Worm (Caenorhabditis elegans) whole organism, midembryonic: ENCODE results near the gene M02D8.6.

Experiments
- cog-1 ChIP-seq: sonication (generic microtip); optimal IDR thresholded peaks from 2 replicates; lab custom pipeline; 2016; ENCODE audit warnings: missing genetic modification characterization, missing compliant biosample characterization
- flt-1 ChIP-seq: fragments of 200-800 bp; sonication (Bioruptor generic); IDR thresholded peaks from 2 replicates; pipeline ENCODE4 v1.3.6; 2022; ENCODE audit warnings: missing genetic modification characterization, missing compliant biosample characterization
- klf-2 ChIP-seq: fragments of 200-800 bp; sonication (Bioruptor generic); conservative IDR thresholded peaks from 2 replicates; pipeline ENCODE4 v1.3.6; 2022; ENCODE audit warnings: missing genetic modification reagents, missing genetic modification characterization, missing compliant biosample characterization
- med-1 ChIP-seq: sonication (generic microtip); optimal IDR thresholded peaks from 2 replicates; lab custom pipeline; 2017; ENCODE audit warnings: missing genetic modification characterization, mild to moderate bottlenecking, missing compliant biosample characterization, antibody characterized with exemption, missing genetic modification reagents; ENCODE audit not compliant: insufficient read depth
- tab-1 ChIP-seq: fragments of 200-800 bp; sonication (Bioruptor generic); IDR thresholded peaks from 2 replicates; pipeline ENCODE4 v1.3.6; 2022; ENCODE audit warnings: missing genetic modification characterization, missing compliant biosample characterization
- ztf-29 ChIP-seq: fragments of 200-800 bp; sonication (Bioruptor generic); IDR thresholded peaks from 2 replicates; pipeline ENCODE4 v1.3.6; 2022; ENCODE audit warnings: missing genetic modification reagents, missing genetic modification characterization, missing compliant biosample characterization

DNA sequence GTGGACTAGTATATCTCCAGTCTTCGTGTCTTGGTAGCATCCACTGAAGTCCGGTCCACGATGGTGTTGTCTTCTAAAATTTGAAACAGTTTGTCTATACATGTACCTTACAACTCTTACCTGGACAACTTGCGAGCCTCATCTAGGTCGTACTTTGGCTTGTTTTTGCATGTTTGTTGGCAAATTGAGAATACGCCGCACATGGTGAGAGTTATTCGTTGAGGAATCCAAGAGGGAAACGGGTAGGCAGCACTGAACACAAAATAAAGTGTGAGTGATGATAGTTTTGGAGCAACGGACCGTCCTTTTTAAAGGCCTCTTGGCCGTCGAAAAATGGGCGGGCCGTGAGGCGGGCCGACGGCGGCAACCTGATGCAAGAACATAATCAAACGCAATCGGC lies 18.9 kb upstream of the M02D8.6 start, which contains the start of gene asns-2:
- TF ChIP-seq med-1 (GFP tag; lab: Kevin White, UChicago) (no peak), cog-1 (tag; lab: Kevin White, UChicago) (no peak), flt-1 (GFP tag; lab: Robert Waterston, UW) (no peak), ztf-29 (GFP tag; lab: Robert Waterston, UW) (no peak), tab-1 (GFP tag; lab: Robert Waterston, UW) (no peak), klf-2 (GFP tag; lab: Robert Waterston, UW) (no peak)
